Worm (Caenorhabditis elegans) whole organism, young adult: ENCODE data around the gene mboa-2.

ENCODE experiments used
- B0261.1 ChIP-seq: sonication (generic microtip); optimal IDR thresholded peaks from 2 replicates; lab custom pipeline; 2016; ENCODE audit warnings: mild to moderate bottlenecking, missing genetic modification characterization, moderate library complexity, missing compliant biosample characterization
- F37B4.10 ChIP-seq: fragments of 200-800 bp; sonication (Bioruptor generic); IDR thresholded peaks from 2 replicates; pipeline ENCODE4 v1.3.6; 2022; ENCODE audit warnings: missing genetic modification characterization, missing compliant biosample characterization
- F52B5.7 ChIP-seq: sonication (generic microtip); optimal IDR thresholded peaks from 2 replicates; lab custom pipeline; 2016; ENCODE audit warnings: mild to moderate bottlenecking, missing genetic modification characterization, missing compliant biosample characterization
- K11D2.4 ChIP-seq: fragments of 200-800 bp; sonication (Bioruptor generic); IDR thresholded peaks from 2 replicates; pipeline ENCODE4 v1.3.6; 2022; ENCODE audit warnings: missing genetic modification reagents, missing genetic modification characterization, missing compliant biosample characterization
- T07F8.4 ChIP-seq: sonication (generic microtip); optimal IDR thresholded peaks from 2 replicates; lab custom pipeline; 2016; ENCODE audit warnings: mild to moderate bottlenecking, missing genetic modification characterization, moderate library complexity, missing compliant biosample characterization
- T26A5.8 ChIP-seq: sonication (generic microtip); optimal IDR thresholded peaks from 2 replicates; lab custom pipeline; 2016; ENCODE audit warnings: missing genetic modification characterization, missing compliant biosample characterization
- Y53F4B.3 ChIP-seq: fragments of 200-800 bp; sonication (Bioruptor generic); IDR thresholded peaks from 2 replicates; pipeline ENCODE4 v1.3.6; 2022; ENCODE audit warnings: missing genetic modification reagents, missing genetic modification characterization, missing compliant biosample characterization
- Y53G8AR.9 ChIP-seq: fragments of 200-800 bp; sonication (Bioruptor generic); conservative IDR thresholded peaks from 2 replicates; pipeline ENCODE4 v1.3.6; 2022; ENCODE audit warnings: missing genetic modification reagents, missing genetic modification characterization, missing compliant biosample characterization
- Y56A3A.18 ChIP-seq: fragments of 200-800 bp; sonication (Bioruptor generic); IDR thresholded peaks from 2 replicates; pipeline ENCODE4 v1.3.6; 2022; ENCODE audit warnings: missing genetic modification reagents, missing genetic modification characterization, missing compliant biosample characterization
- akir-1 ChIP-seq: fragments of 200-800 bp; sonication (Bioruptor generic); optimal IDR thresholded peaks from 2 replicates; lab custom pipeline; 2018; ENCODE audit warnings: mild to moderate bottlenecking, missing genetic modification characterization, moderate library complexity, missing compliant biosample characterization
- athp-1 ChIP-seq: sonication (generic microtip); optimal IDR thresholded peaks from 2 replicates; lab custom pipeline; 2017; ENCODE audit warnings: mild to moderate bottlenecking, missing genetic modification characterization, missing compliant biosample characterization
- bed-1 ChIP-seq: fragments of 200-800 bp; sonication (Bioruptor generic); IDR thresholded peaks from 2 replicates; pipeline ENCODE4 v1.3.6; 2022; ENCODE audit warnings: missing genetic modification reagents, missing genetic modification characterization, missing compliant biosample characterization
- ccch-3 ChIP-seq: fragments of 200-800 bp; sonication (Bioruptor generic); optimal IDR thresholded peaks from 2 replicates; lab custom pipeline; 2018; ENCODE audit warnings: mild to moderate bottlenecking, missing genetic modification characterization, missing compliant biosample characterization
- ceh-100 ChIP-seq: fragments of 200-800 bp; sonication (Bioruptor generic); IDR thresholded peaks from 2 replicates; pipeline ENCODE4 v1.3.6; 2022; ENCODE audit warnings: missing genetic modification reagents, missing genetic modification characterization, missing compliant biosample characterization
- ceh-27 ChIP-seq: fragments of 200-800 bp; sonication (Bioruptor generic); optimal IDR thresholded peaks from 2 replicates; lab custom pipeline; 2018; ENCODE audit warnings: mild to moderate bottlenecking, missing genetic modification characterization, moderate library complexity, missing compliant biosample characterization
- ceh-91 ChIP-seq: fragments of 200-800 bp; sonication (Bioruptor generic); IDR thresholded peaks from 2 replicates; pipeline ENCODE4 v1.3.6; 2022; ENCODE audit warnings: missing genetic modification reagents, missing genetic modification characterization, missing compliant biosample characterization
- chd-7 ChIP-seq: sonication (generic microtip); optimal IDR thresholded peaks from 2 replicates; lab custom pipeline; 2016; ENCODE audit warnings: mild to moderate bottlenecking, missing genetic modification characterization, moderate library complexity, missing compliant biosample characterization
- egl-44 ChIP-seq: fragments of 200-800 bp; sonication (Bioruptor generic); IDR thresholded peaks from 2 replicates; pipeline ENCODE4 v1.3.6; 2022; ENCODE audit warnings: missing genetic modification reagents, missing genetic modification characterization, missing compliant biosample characterization
- ets-4 ChIP-seq: fragments of 200-800 bp; sonication (Bioruptor generic); optimal IDR thresholded peaks from 2 replicates; lab custom pipeline; 2018; ENCODE audit warnings: mild to moderate bottlenecking, missing genetic modification characterization, missing compliant biosample characterization
- fkh-3 ChIP-seq: sonication (generic microtip); optimal IDR thresholded peaks from 2 replicates; lab custom pipeline; 2016; ENCODE audit warnings: mild to moderate bottlenecking, missing genetic modification characterization, missing compliant biosample characterization
- gei-17 ChIP-seq: fragments of 200-800 bp; sonication (Bioruptor generic); optimal IDR thresholded peaks from 2 replicates; lab custom pipeline; 2018; ENCODE audit warnings: mild to moderate bottlenecking, missing genetic modification characterization, missing compliant biosample characterization
- him-1 ChIP-seq: sonication (generic microtip); optimal IDR thresholded peaks from 2 replicates; lab custom pipeline; 2016; ENCODE audit warnings: missing genotype, missing genetic modification reagents, missing genetic modification characterization, missing compliant biosample characterization
- hlh-26 ChIP-seq: fragments of 200-800 bp; sonication (Bioruptor generic); conservative IDR thresholded peaks from 2 replicates; pipeline ENCODE4 v1.3.6; 2022; ENCODE audit warnings: missing genetic modification reagents, missing genetic modification characterization, missing compliant biosample characterization
- hmg-20 ChIP-seq: fragments of 200-800 bp; sonication (Bioruptor generic); IDR thresholded peaks from 2 replicates; pipeline ENCODE4 v1.3.6; 2022; ENCODE audit warnings: missing genetic modification reagents, missing genetic modification characterization, missing compliant biosample characterization
- hsf-1 ChIP-seq: fragments of 200-800 bp; sonication (Bioruptor generic); IDR thresholded peaks from 2 replicates; pipeline ENCODE4 v1.3.6; 2022; ENCODE audit warnings: missing genetic modification reagents, missing genetic modification characterization, missing compliant biosample characterization
- let-607 ChIP-seq, 2 experiments: fragments of 200-800 bp in 1 of 2; sonication (Bioruptor generic) in 1 of 2; sonication (generic microtip) in 1 of 2; optimal IDR thresholded peaks; 2 replicates each; lab custom pipeline; 2016 to 2018; ENCODE audit warnings: mild to moderate bottlenecking in 2 of 2, missing compliant biosample characterization in 2 of 2, missing genetic modification characterization in 2 of 2, moderate library complexity in 2 of 2, missing genotype in 1 of 2
- lir-1 ChIP-seq: fragments of 200-800 bp; sonication (Bioruptor generic); conservative IDR thresholded peaks from 2 replicates; pipeline ENCODE4 v1.3.6; 2022; ENCODE audit warnings: missing genetic modification reagents, missing genetic modification characterization, missing compliant biosample characterization
- lsl-1 ChIP-seq: fragments of 200-800 bp; sonication (Bioruptor generic); optimal IDR thresholded peaks from 2 replicates; lab custom pipeline; 2018; ENCODE audit warnings: mild to moderate bottlenecking, missing genetic modification characterization, moderate library complexity, missing compliant biosample characterization
- lsy-27 ChIP-seq: sonication (generic microtip); optimal IDR thresholded peaks from 2 replicates; lab custom pipeline; 2017; ENCODE audit warnings: missing genetic modification characterization, mild to moderate bottlenecking, missing compliant biosample characterization, antibody characterized with exemption, missing genotype, borderline replicate concordance; ENCODE audit not compliant: insufficient read depth
- madf-10 ChIP-seq: sonication (generic microtip); optimal IDR thresholded peaks from 2 replicates; lab custom pipeline; 2016; ENCODE audit warnings: mild to moderate bottlenecking, missing genetic modification characterization, missing compliant biosample characterization
- madf-6 ChIP-seq: fragments of 200-800 bp; sonication (Bioruptor generic); IDR thresholded peaks from 2 replicates; pipeline ENCODE4 v1.3.6; 2022; ENCODE audit warnings: missing genetic modification reagents, missing genetic modification characterization, missing compliant biosample characterization
- madf-8 ChIP-seq: fragments of 200-800 bp; sonication (Bioruptor generic); conservative IDR thresholded peaks from 2 replicates; pipeline ENCODE4 v1.3.6; 2022; ENCODE audit warnings: missing genetic modification reagents, missing genetic modification characterization, missing compliant biosample characterization
- mes-4 ChIP-seq: sonication (generic microtip); optimal IDR thresholded peaks from 2 replicates; lab custom pipeline; 2016; ENCODE audit warnings: missing genotype, missing genetic modification characterization, missing compliant biosample characterization
- nfya-1 ChIP-seq: sonication (generic microtip); optimal IDR thresholded peaks from 2 replicates; lab custom pipeline; 2017; ENCODE audit warnings: antibody characterized with exemption, missing compliant biosample characterization, missing genetic modification characterization, borderline replicate concordance; ENCODE audit not compliant: insufficient read depth
- nhr-179 ChIP-seq: sonication (generic microtip); optimal IDR thresholded peaks from 2 replicates; lab custom pipeline; 2016; ENCODE audit warnings: mild to moderate bottlenecking, missing genetic modification characterization, missing compliant biosample characterization
- nhr-27 ChIP-seq: fragments of 200-800 bp; sonication (Bioruptor generic); optimal IDR thresholded peaks from 2 replicates; lab custom pipeline; 2018; ENCODE audit warnings: mild to moderate bottlenecking, missing genetic modification characterization, moderate library complexity, missing compliant biosample characterization
- pha-4 ChIP-seq: fragments of 150-350 bp; sonication (generic microtip); optimal IDR thresholded peaks from 2 replicates; lab custom pipeline; 2014; ENCODE audit warnings: missing biosample characterization, missing genetic modification reagents, missing genetic modification characterization
- repo-1 ChIP-seq: sonication (generic microtip); optimal IDR thresholded peaks from 2 replicates; lab custom pipeline; 2017; ENCODE audit warnings: mild to moderate bottlenecking, missing genetic modification characterization, missing compliant biosample characterization
- sdz-38 ChIP-seq: sonication (generic microtip); optimal IDR thresholded peaks from 2 replicates; lab custom pipeline; 2016; ENCODE audit warnings: missing genotype, missing genetic modification characterization, missing compliant biosample characterization
- snpc-1.3 ChIP-seq: sonication (generic microtip); optimal IDR thresholded peaks from 2 replicates; lab custom pipeline; 2017; ENCODE audit warnings: missing genetic modification characterization, mild to moderate bottlenecking, missing compliant biosample characterization, antibody characterized with exemption, moderate library complexity, missing genotype, missing genetic modification reagents; ENCODE audit not compliant: insufficient read depth
- ztf-26 ChIP-seq: sonication (generic microtip); optimal IDR thresholded peaks from 2 replicates; lab custom pipeline; 2017; ENCODE audit warnings: missing genetic modification characterization, missing compliant biosample characterization
- ztf-28 ChIP-seq: fragments of 200-800 bp; sonication (Bioruptor generic); IDR thresholded peaks from 2 replicates; pipeline ENCODE4 v1.3.6; 2022; ENCODE audit warnings: missing genetic modification reagents, missing genetic modification characterization, missing compliant biosample characterization

Gene mboa-2

ce11 chrV:11122466-11122865, at the start of gene mboa-2 (continued):
- TF ChIP-seq gei-17 (GFP tag; lab: Kevin White, UChicago): no peak
- no peak for TF ChIP-seq bed-1 (GFP tag; lab: Robert Waterston, UW)
- TF ChIP-seq hsf-1 (GFP tag; lab: Robert Waterston, UW): 0 out of 2 replicates have a peak, but pooled peaks have one; percentile 47
- TF ChIP-seq Y56A3A.18: 0 out of 2 replicates have a peak, but pooled peaks have one; percentile 52
- no peak for TF ChIP-seq athp-1
- TF ChIP-seq mes-4 (tag; lab: Kevin White, UChicago): no peak
- TF ChIP-seq ztf-28 (GFP tag; lab: Robert Waterston, UW): no peak
- TF ChIP-seq ceh-91 (GFP tag; lab: Robert Waterston, UW): no peak
- TF ChIP-seq T07F8.4 (tag; lab: Kevin White, UChicago): no peak
- TF ChIP-seq T26A5.8 (tag; lab: Kevin White, UChicago): no peak
- TF ChIP-seq F52B5.7 (tag; lab: Kevin White, UChicago): no peak
- no peak for TF ChIP-seq ceh-100 (GFP tag; lab: Robert Waterston, UW)
- TF ChIP-seq lsy-27 (tag; lab: Kevin White, UChicago): no peak
- TF ChIP-seq lsl-1 (GFP tag; lab: Kevin White, UChicago): no peak
- TF ChIP-seq Y53G8AR.9 (GFP tag; lab: Robert Waterston, UW): peak; percentile 72
- TF ChIP-seq sdz-38 (tag; lab: Kevin White, UChicago): no peak
- no peak for TF ChIP-seq F37B4.10
- no peak for TF ChIP-seq pha-4 (tag; lab: Kevin White, UChicago)
- no peak for TF ChIP-seq ceh-27 (GFP tag; lab: Kevin White, UChicago)
- no peak for TF ChIP-seq hlh-26 (GFP tag; lab: Robert Waterston, UW)
- TF ChIP-seq madf-10 (tag; lab: Kevin White, UChicago): peak; percentile 9
- no peak for TF ChIP-seq ztf-26
- no peak for TF ChIP-seq B0261.1
- TF ChIP-seq nfya-1 (tag; lab: Kevin White, UChicago): no peak
- peak; percentile 20; the same call in 1 of the 2 replicates for TF ChIP-seq madf-6 (GFP tag; lab: Robert Waterston, UW)
- TF ChIP-seq K11D2.4 (GFP tag; lab: Robert Waterston, UW): no peak
- TF ChIP-seq let-607 (tag; optimal IDR thresholded peaks at IDR 0.05; lab: Kevin White, UChicago): peak in 1 of 2 experiments; percentile 46
- TF ChIP-seq him-1: no peak
- TF ChIP-seq chd-7: no peak

DNA sequence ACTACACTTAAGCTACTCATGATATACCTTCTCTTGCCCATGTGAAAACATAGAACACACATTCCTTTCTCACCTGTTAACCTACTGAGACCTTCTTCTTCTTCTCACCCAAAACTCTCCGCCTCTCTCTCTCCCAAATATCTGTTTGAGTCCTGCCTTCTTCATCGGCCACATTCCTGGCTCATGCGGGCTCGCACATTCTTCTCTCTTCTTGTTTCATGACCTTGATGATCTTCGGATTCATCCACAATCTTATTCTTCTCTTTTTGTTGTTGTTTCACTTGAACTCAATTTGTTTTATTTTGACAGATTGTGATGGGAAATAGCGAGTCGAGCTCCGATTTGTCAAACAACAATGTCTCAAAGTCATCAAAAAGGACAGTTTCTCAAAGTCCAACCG, 49.6 kb upstream of the mboa-2 start, which contains the start of gene T19C4.5:
Gene T19C4.5, plus strand, starts transcription at position 308 of the 400 bp plus-strand sequence.
- no peak for TF ChIP-seq madf-8 (GFP tag; lab: Robert Waterston, UW)
- no peak for TF ChIP-seq hmg-20
- TF ChIP-seq repo-1 (tag; lab: Kevin White, UChicago): no peak
- TF ChIP-seq akir-1 (GFP tag; lab: Kevin White, UChicago): no peak
- TF ChIP-seq fkh-3: no peak
- no peak for TF ChIP-seq ets-4
- no peak for TF ChIP-seq lir-1 (GFP tag; lab: Robert Waterston, UW)
- TF ChIP-seq ccch-3 (GFP tag; lab: Kevin White, UChicago): no peak
- no peak for TF ChIP-seq snpc-1.3
- no peak for TF ChIP-seq nhr-179 (tag; lab: Kevin White, UChicago)
- no peak for TF ChIP-seq pha-4 (tag; lab: Kevin White, UChicago)
- TF ChIP-seq T26A5.8 (tag; lab: Kevin White, UChicago): no peak
- TF ChIP-seq ztf-28 (GFP tag; lab: Robert Waterston, UW): no peak
- TF ChIP-seq Y53F4B.3 (GFP tag; lab: Robert Waterston, UW): no peak
- no peak for TF ChIP-seq egl-44
- no peak for TF ChIP-seq nhr-27 (tag; lab: Kevin White, UChicago)
